Fruit fly (Drosophila melanogaster): ENCODE data around the gene CG10254.

Gene CG10254

dm6 chr3R:23646183-23646582, 48.6 kb downstream of the CG10254 start:
- TF ChIP-seq ey (GFP tag; optimal IDR thresholded peaks at IDR 0.05) (peak; percentile 54), rgr (GFP tag; optimal IDR thresholded peaks at IDR 0.05) (peak; percentile 65), fru (GFP tag; optimal IDR thresholded peaks at IDR 0.05) (peak; percentile 41), Myc (optimal IDR thresholded peaks at IDR 0.05) (no peak), foxo (GFP tag; optimal IDR thresholded peaks at IDR 0.05) (peak in 1 of 2 experiments; percentile 59), CG9705 (GFP tag; optimal IDR thresholded peaks at IDR 0.05) (no peak), HLH106 (tag; optimal IDR thresholded peaks at IDR 0.05) (peak; percentile 28), Hnf4 (GFP tag; optimal IDR thresholded peaks at IDR 0.05) (peak; percentile 15), Jra (GFP tag; optimal IDR thresholded peaks at IDR 0.05) (no peak), Rel (GFP tag; optimal IDR thresholded peaks at IDR 0.05) (no peak), Rel (tag; optimal IDR thresholded peaks at IDR 0.05) (no peak), sv (GFP tag; optimal IDR thresholded peaks at IDR 0.05) (peak; percentile 66), CrebA (GFP tag; optimal IDR thresholded peaks at IDR 0.05; ENCODE audit: borderline replicate concordance) (no peak), N (GFP tag; optimal IDR thresholded peaks at IDR 0.05) (no peak), h (GFP tag; optimal IDR thresholded peaks at IDR 0.05) (peak; percentile 71), usp (GFP tag; optimal IDR thresholded peaks at IDR 0.05) (no peak), OdsH (GFP tag; optimal IDR thresholded peaks at IDR 0.05) (peak; percentile 44), dmrt93B (GFP tag; optimal IDR thresholded peaks at IDR 0.05) (peak; percentile 21), Dif (GFP tag; optimal IDR thresholded peaks at IDR 0.05; ENCODE audit: partially characterized antibody) (no peak), Sp1 (GFP tag; optimal IDR thresholded peaks at IDR 0.05) (no peak), dsf (GFP tag; optimal IDR thresholded peaks at IDR 0.05; ENCODE audit: borderline replicate concordance) (no peak), pan (optimal IDR thresholded peaks at IDR 0.05) (no peak), br (GFP tag; optimal IDR thresholded peaks at IDR 0.05) (peak; percentile 41)

DNA sequence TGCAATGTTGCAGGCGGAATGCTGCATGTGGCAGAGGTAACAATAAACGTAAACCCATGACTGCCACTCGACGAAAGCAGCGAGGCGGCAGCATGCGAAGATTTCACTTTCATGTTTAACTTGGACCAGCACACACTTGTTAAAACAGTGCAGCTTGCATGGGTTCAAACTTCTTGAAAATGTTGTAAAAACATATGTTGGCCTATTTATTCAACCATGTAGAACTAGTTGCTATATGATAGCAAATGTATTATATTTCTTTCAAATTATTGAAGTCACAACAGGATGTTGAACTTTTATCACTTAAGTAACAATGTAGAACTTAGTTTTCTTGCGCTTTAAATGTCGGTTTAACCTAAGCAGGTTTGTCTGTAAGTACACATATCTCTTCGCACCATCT, 51.9 kb downstream of the CG10254 start:
- TF ChIP-seq sage (GFP tag; optimal IDR thresholded peaks at IDR 0.05) (no peak), HLH106 (tag; optimal IDR thresholded peaks at IDR 0.05) (no peak), Sp1 (GFP tag; optimal IDR thresholded peaks at IDR 0.05) (no peak), foxo (GFP tag; optimal IDR thresholded peaks at IDR 0.05) (no peak), Vsx2 (GFP tag; optimal IDR thresholded peaks at IDR 0.05; ENCODE audit: partially characterized antibody) (no peak)

dm6 chr3R:23639583-23639982, 55.2 kb downstream of the CG10254 start:
- TF ChIP-seq lola (GFP tag; optimal IDR thresholded peaks at IDR 0.05) (no peak), tai (GFP tag; optimal IDR thresholded peaks at IDR 0.05) (no peak), h (GFP tag; optimal IDR thresholded peaks at IDR 0.05) (no peak), woc (GFP tag; optimal IDR thresholded peaks at IDR 0.05) (no peak), N (GFP tag; optimal IDR thresholded peaks at IDR 0.05) (no peak), Hr83 (GFP tag; optimal IDR thresholded peaks at IDR 0.05; ENCODE audit: poor library complexity, severe bottlenecking) (no peak), Hnf4 (GFP tag; optimal IDR thresholded peaks at IDR 0.05) (no peak), Vsx2 (GFP tag; optimal IDR thresholded peaks at IDR 0.05; ENCODE audit: partially characterized antibody) (no peak), fru (GFP tag; optimal IDR thresholded peaks at IDR 0.05) (no peak)

Data from whole organism, wandering third instar larva.